Worm (Caenorhabditis elegans) whole organism, young adult: Measurements from ENCODE around the gene phf-15.

Source experiments
- B0261.1 ChIP-seq: sonication (generic microtip); optimal IDR thresholded peaks from 2 replicates; lab custom pipeline; 2016; ENCODE audit warnings: mild to moderate bottlenecking, missing genetic modification characterization, moderate library complexity, missing compliant biosample characterization
- F10E7.11 ChIP-seq: sonication (generic microtip); optimal IDR thresholded peaks from 2 replicates; lab custom pipeline; 2017; ENCODE audit warnings: mild to moderate bottlenecking, missing genetic modification characterization, moderate library complexity, missing compliant biosample characterization
- ama-1 ChIP-seq, 3 experiments: fragments of 150-350 bp in 1 of 3; sonication (generic microtip) in 2 of 3; optimal IDR thresholded peaks; 2 replicates each; lab custom pipeline; 2014 to 2018; ENCODE audit warnings: missing biosample characterization in 2 of 3, missing genetic modification characterization in 2 of 3, missing genetic modification reagents in 2 of 3
- die-1 ChIP-seq: sonication (generic microtip); optimal IDR thresholded peaks from 2 replicates; lab custom pipeline; 2016; ENCODE audit warnings: missing genotype, mild to moderate bottlenecking, missing genetic modification characterization, missing compliant biosample characterization
- dpl-1 ChIP-seq: fragments of 150-350 bp; optimal IDR thresholded peaks from 2 replicates; lab custom pipeline; 2014; ENCODE audit warnings: missing biosample characterization, missing genetic modification reagents, missing genetic modification characterization
- nhr-120 ChIP-seq: fragments of 200-800 bp; sonication (Bioruptor generic); IDR thresholded peaks from 2 replicates; pipeline ENCODE4 v1.3.6; 2022; ENCODE audit warnings: missing genetic modification characterization, missing compliant biosample characterization
- nhr-80 ChIP-seq: sonication (generic microtip); optimal IDR thresholded peaks from 2 replicates; lab custom pipeline; 2016; ENCODE audit warnings: missing genetic modification characterization, missing compliant biosample characterization
- pha-4 ChIP-seq: fragments of 150-350 bp; sonication (generic microtip); optimal IDR thresholded peaks from 2 replicates; lab custom pipeline; 2014; ENCODE audit warnings: missing biosample characterization, missing genetic modification reagents, missing genetic modification characterization

DNA sequence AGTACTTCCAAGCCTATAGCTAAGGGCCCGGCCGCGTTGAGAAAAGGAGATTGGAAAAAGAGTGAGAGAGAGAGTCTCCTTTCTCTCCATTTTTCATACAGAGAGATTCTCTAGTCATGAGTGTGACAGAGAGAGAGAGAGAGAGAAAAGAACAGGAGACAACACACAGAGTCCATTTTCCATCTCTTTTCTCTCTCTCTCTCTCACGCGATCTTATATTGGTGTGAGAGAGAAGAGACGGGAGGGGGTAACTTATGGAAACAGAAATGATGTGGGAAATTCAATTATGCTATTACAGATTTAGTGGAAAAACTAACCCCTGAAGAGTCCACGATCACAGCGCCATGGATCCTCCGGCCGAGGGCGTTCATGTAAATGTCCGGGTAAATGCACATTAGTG, 49.5 kb upstream of the phf-15 start:
- no peak for TF ChIP-seq pha-4 (tag; lab: Kevin White, UChicago)
- no peak for TF ChIP-seq nhr-80 (tag; lab: Kevin White, UChicago)
- no peak for TF ChIP-seq die-1
- TF ChIP-seq nhr-120 (GFP tag; lab: Robert Waterston, UW), result no peak
- no peak for TF ChIP-seq B0261.1 (tag; lab: Kevin White, UChicago)
- TF ChIP-seq ama-1 (optimal IDR thresholded peaks at IDR 0.05; lab: Kevin White, UChicago), result no peak
- TF ChIP-seq ama-1 (GFP tag; optimal IDR thresholded peaks at IDR 0.05; lab: Kevin White, UChicago), result no peak
- no peak for TF ChIP-seq F10E7.11 (tag; lab: Kevin White, UChicago)
- TF ChIP-seq dpl-1 (GFP tag; lab: Kevin White, UChicago), result no peak
